Worm (Caenorhabditis elegans): ENCODE results near the gene T24C2.3.

The T24C2.3 gene

DNA sequence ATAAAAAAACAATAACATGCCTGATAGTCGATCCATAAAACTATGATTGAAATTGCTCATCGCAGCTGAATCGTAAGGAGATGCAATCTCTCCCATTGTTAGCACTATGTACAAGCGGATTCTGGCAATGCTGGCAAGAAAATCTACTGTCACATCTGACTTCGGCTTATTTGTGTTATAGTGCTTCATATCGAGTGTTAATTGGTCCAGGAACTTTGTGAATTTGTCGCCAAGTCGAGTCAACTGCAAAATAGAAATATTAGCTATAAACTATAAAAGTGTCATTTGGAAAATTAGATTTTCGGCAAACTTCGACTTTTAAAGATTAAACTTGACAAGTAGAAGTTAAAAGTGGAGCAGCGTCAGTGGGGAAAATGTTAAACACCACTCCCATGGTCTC, 41.0 kb downstream of the T24C2.3 start (continued):
- TF ChIP-seq php-3 (GFP tag; IDR thresholded peaks at IDR 0.05), result no peak
- TF ChIP-seq tra-1 (GFP tag; IDR thresholded peaks at IDR 0.05), result no peak
- TF ChIP-seq hlh-30 (tag; optimal IDR thresholded peaks at IDR 0.05; ENCODE audit: insufficient read depth), result no peak
- TF ChIP-seq pha-4 (GFP tag; IDR thresholded peaks at IDR 0.05), result no peak
- TF ChIP-seq pha-4 (tag; optimal IDR thresholded peaks at IDR 0.05), result no peak
- TF ChIP-seq jun-1 (tag; optimal IDR thresholded peaks at IDR 0.05), result no peak
- no peak for TF ChIP-seq nhr-111 (GFP tag; optimal IDR thresholded peaks at IDR 0.05)

DNA sequence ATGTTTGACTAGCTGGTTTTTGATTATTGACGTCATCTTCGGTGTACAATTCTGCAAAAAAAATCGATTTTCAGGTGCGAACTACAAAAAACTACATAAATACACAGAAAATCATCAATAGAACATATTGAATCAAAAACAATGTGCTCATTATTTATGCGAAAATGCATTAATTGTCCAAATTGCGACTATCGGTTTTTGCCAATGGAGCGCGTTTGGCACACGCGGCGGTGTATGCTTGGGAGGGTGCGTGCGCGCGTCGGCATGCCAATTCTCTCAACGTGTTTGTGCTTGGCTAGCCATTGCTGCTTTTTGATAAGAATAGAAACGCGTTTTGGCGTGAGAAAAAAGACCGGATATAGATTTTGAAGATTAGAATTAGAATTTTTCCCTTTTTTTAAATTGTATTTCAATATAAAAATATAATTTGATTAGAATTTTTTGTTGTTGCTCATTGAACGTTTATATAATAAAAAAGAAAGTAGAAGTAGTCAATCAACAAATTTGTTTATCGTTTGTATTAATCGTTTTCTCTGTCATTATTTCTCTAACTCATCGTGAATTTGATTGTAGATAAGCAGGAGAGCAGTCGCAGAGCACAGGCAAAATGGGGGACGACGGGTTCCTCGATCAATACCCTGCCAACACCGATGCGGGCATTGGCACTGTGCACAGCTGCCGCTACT, 45.9 kb downstream of the T24C2.3 start, which contains the start of the genes C44H4.4 and tap-1:
Gene C44H4.4 (minus strand): TSS at position 51 of the 686 bp plus-strand sequence.
Gene tap-1 (plus strand): TSS at position 574 of the 686 bp plus-strand sequence.
- no peak for TF ChIP-seq ceh-20 (GFP tag; IDR thresholded peaks at IDR 0.05)
- TF ChIP-seq nhr-11 (tag; optimal IDR thresholded peaks at IDR 0.05), result no peak
- TF ChIP-seq hlh-30 (tag; optimal IDR thresholded peaks at IDR 0.05; ENCODE audit: insufficient read depth), result peak; percentile 50
- TF ChIP-seq attf-4 (tag; optimal IDR thresholded peaks at IDR 0.05), result no peak
- no peak for TF ChIP-seq Y75B8A.6 (GFP tag; IDR thresholded peaks at IDR 0.05)
- TF ChIP-seq F37D6.2 (tag; optimal IDR thresholded peaks at IDR 0.05), result no peak
- no peak for TF ChIP-seq F49E8.2 (tag; optimal IDR thresholded peaks at IDR 0.05; ENCODE audit: borderline replicate concordance)
- TF ChIP-seq egl-43 (GFP tag; IDR thresholded peaks at IDR 0.05), result no peak
- no peak for TF ChIP-seq D1046.2 (GFP tag; IDR thresholded peaks at IDR 0.05)
- TF ChIP-seq vab-7 (GFP tag; IDR thresholded peaks at IDR 0.05), result no peak
- TF ChIP-seq lim-7 (GFP tag; IDR thresholded peaks at IDR 0.05), result no peak
- TF ChIP-seq mxl-3 (GFP tag; optimal IDR thresholded peaks at IDR 0.05), result peak; percentile 90
- TF ChIP-seq ces-1 (GFP tag; optimal IDR thresholded peaks at IDR 0.05), result no peak
- TF ChIP-seq aha-1 (tag), result peak; percentile 98
- TF ChIP-seq daf-19 (GFP tag; conservative IDR thresholded peaks at IDR 0.05), result no peak
- TF ChIP-seq nhr-41 (GFP tag; IDR thresholded peaks at IDR 0.05), result no peak
- TF ChIP-seq zip-11 (GFP tag; IDR thresholded peaks at IDR 0.05), result no peak
- TF ChIP-seq nhr-77 (tag; optimal IDR thresholded peaks at IDR 0.05), result no peak
- no peak for TF ChIP-seq dpl-1 (GFP tag; optimal IDR thresholded peaks at IDR 0.05)
- TF ChIP-seq arid-1 (GFP tag; conservative IDR thresholded peaks at IDR 0.05), result no peak
- TF ChIP-seq lin-15B (tag; optimal IDR thresholded peaks at IDR 0.05), result no peak
- TF ChIP-seq php-3 (GFP tag; IDR thresholded peaks at IDR 0.05), result no peak
- no peak for TF ChIP-seq sdz-12 (GFP tag; optimal IDR thresholded peaks at IDR 0.05)
- TF ChIP-seq mep-1 (tag; optimal IDR thresholded peaks at IDR 0.05), result peak; percentile 67
- TF ChIP-seq nhr-102 (tag; optimal IDR thresholded peaks at IDR 0.05), result no peak
- no peak for TF ChIP-seq unc-130 (GFP tag; optimal IDR thresholded peaks at IDR 0.05)
- TF ChIP-seq pha-4 (GFP tag; IDR thresholded peaks at IDR 0.05), result no peak
- TF ChIP-seq pha-4 (tag; optimal IDR thresholded peaks at IDR 0.05), result no peak
- no peak for TF ChIP-seq lir-3 (tag; optimal IDR thresholded peaks at IDR 0.05)
- TF ChIP-seq saeg-2 (GFP tag; IDR thresholded peaks at IDR 0.05), result no peak
- TF ChIP-seq nhr-237 (tag; optimal IDR thresholded peaks at IDR 0.05), result no peak
- no peak for TF ChIP-seq ctbp-1 (GFP tag; IDR thresholded peaks at IDR 0.05)
- no peak for TF ChIP-seq ZK546.5 (tag; optimal IDR thresholded peaks at IDR 0.05)
- TF ChIP-seq daf-16 (GFP tag; optimal IDR thresholded peaks at IDR 0.05), result no peak
- peak; percentile 59 for TF ChIP-seq daf-16 (tag; optimal IDR thresholded peaks at IDR 0.05)
- TF ChIP-seq lin-1 (GFP tag; IDR thresholded peaks at IDR 0.05), result no peak
- TF ChIP-seq snpc-1.2 (GFP tag; IDR thresholded peaks at IDR 0.05), result no peak
- no peak for TF ChIP-seq unc-62 (GFP tag; optimal IDR thresholded peaks at IDR 0.05 in 1 of 2)
- no peak for TF ChIP-seq unc-62 (tag; optimal IDR thresholded peaks at IDR 0.05)
- peak; percentile 55 for TF ChIP-seq dmd-6 (GFP tag; IDR thresholded peaks at IDR 0.05)
- no peak for TF ChIP-seq nhr-6 (tag; optimal IDR thresholded peaks at IDR 0.05)
- TF ChIP-seq spr-1 (tag; optimal IDR thresholded peaks at IDR 0.05), result no peak
- no peak for TF ChIP-seq fos-1 (tag; optimal IDR thresholded peaks at IDR 0.05)
- TF ChIP-seq lin-38 (GFP tag; IDR thresholded peaks at IDR 0.05), result no peak
- no peak for TF ChIP-seq Y105C5A.15 (GFP tag; IDR thresholded peaks at IDR 0.05)
- TF ChIP-seq ceh-32 (tag; optimal IDR thresholded peaks at IDR 0.05; ENCODE audit: poor library complexity), result no peak
- no peak for TF ChIP-seq jun-1 (tag; optimal IDR thresholded peaks at IDR 0.05)
- no peak for TF ChIP-seq zfp-3 (GFP tag; conservative IDR thresholded peaks at IDR 0.05)

All from whole organism, L4 larva.